Fruit fly (Drosophila melanogaster) whole organism, wandering third instar larva: ENCODE results near the gene Remo.

ENCODE experiments used
- Abd-B ChIP-seq: fragments of >200 bp; optimal IDR thresholded peaks from 2 replicates; lab custom pipeline; 2017; ENCODE audit warnings: missing biosample characterization, missing genetic modification characterization
- Dfd ChIP-seq: fragments of >200 bp; optimal IDR thresholded peaks from 2 replicates; lab custom pipeline; 2017; ENCODE audit warnings: missing biosample characterization, missing genetic modification characterization
- Hr83 ChIP-seq: fragments of 200-300 bp; sonication (Bioruptor generic); optimal IDR thresholded peaks from 2 replicates; lab custom pipeline; 2016; ENCODE audit warnings: missing biosample characterization, mild to moderate bottlenecking, missing genetic modification characterization, moderate library complexity; ENCODE audit not compliant: poor library complexity, severe bottlenecking
- Jra ChIP-seq: sonication (Bioruptor generic); optimal IDR thresholded peaks from 2 replicates; lab custom pipeline; 2016; ENCODE audit warnings: missing biosample characterization, missing genetic modification characterization
- N ChIP-seq: fragments of >200 bp; optimal IDR thresholded peaks from 2 replicates; lab custom pipeline; 2018; ENCODE audit warnings: missing biosample characterization, missing external identifiers, missing genetic modification characterization
- br ChIP-seq: fragments of 200-800 bp; sonication (Bioruptor generic); optimal IDR thresholded peaks from 2 replicates; lab custom pipeline; 2016; ENCODE audit warnings: missing biosample characterization, missing genetic modification characterization
- dmrt93B ChIP-seq: fragments of 200-800 bp; sonication (Bioruptor generic); optimal IDR thresholded peaks from 2 replicates; lab custom pipeline; 2018; ENCODE audit warnings: missing biosample characterization, mild to moderate bottlenecking, missing genetic modification characterization
- foxo ChIP-seq, 2 experiments: fragments of 200-800 bp; sonication (Bioruptor generic); optimal IDR thresholded peaks; 2 replicates in 1 of 2; 3 replicates in 1 of 2; lab custom pipeline; 2016 to 2017; ENCODE audit warnings: missing biosample characterization in 2 of 2, missing genetic modification characterization in 2 of 2
- lola ChIP-seq: fragments of >200 bp; optimal IDR thresholded peaks from 2 replicates; lab custom pipeline; 2017; ENCODE audit warnings: missing biosample characterization, missing genetic modification characterization
- pan ChIP-seq: fragments of >200 bp; optimal IDR thresholded peaks from 2 replicates; lab custom pipeline; 2017
- usp ChIP-seq: fragments of >200 bp; optimal IDR thresholded peaks from 2 replicates; lab custom pipeline; 2017; ENCODE audit warnings: missing biosample characterization, missing genetic modification characterization

- TF ChIP-seq Abd-B (GFP tag; lab: Kevin White, UChicago), result no peak
- peak; percentile 5 for TF ChIP-seq Hr83 (GFP tag; lab: Kevin White, UChicago)
- no peak for TF ChIP-seq pan (lab: Kevin White, UChicago)
- TF ChIP-seq Dfd (GFP tag; lab: Kevin White, UChicago), result no peak
- no peak for TF ChIP-seq lola (GFP tag; lab: Kevin White, UChicago)
- TF ChIP-seq N, result peak; percentile 80
- no peak for TF ChIP-seq Jra (GFP tag; lab: Kevin White, UChicago)
- TF ChIP-seq foxo (GFP tag; optimal IDR thresholded peaks at IDR 0.05; lab: Kevin White, UChicago), result no peak
- TF ChIP-seq dmrt93B (GFP tag; lab: Kevin White, UChicago), result no peak
- TF ChIP-seq usp (GFP tag; lab: Kevin White, UChicago), result no peak
- peak; percentile 1 for TF ChIP-seq br (GFP tag; lab: Kevin White, UChicago)
Observed at dm6 chrX:13303656-13304647, 16.1 kb downstream of the Remo start.
